Worm (Caenorhabditis elegans): ENCODE data around the gene seip-1.

seip-1 gene

DNA sequence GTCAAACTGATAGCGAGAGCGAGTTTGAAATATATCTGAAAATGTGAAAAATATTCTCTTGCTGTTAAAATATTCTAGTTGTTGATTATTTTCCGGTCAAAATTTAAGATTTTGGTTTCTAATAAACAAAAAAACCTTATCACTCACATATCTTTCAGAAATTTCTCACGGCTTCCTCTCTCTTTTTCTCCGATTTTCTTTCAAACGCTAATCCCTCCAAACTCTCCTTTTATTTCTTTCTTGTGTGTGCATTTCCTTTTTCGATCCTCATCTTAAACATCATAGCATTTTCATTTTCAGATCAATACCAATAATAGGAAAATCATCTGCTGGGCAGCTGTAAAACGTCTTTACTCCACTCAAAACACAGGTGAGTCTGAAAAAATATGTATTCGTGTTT is 49.7 kb downstream of the seip-1 start, which contains the start of gene fos-1:
TSS of gene fos-1 (plus strand) at position 301 of the 400 bp plus-strand sequence.
- TF ChIP-seq fax-1 (tag; optimal IDR thresholded peaks at IDR 0.05), result no peak
- no peak for TF ChIP-seq nhr-11 (tag; optimal IDR thresholded peaks at IDR 0.05)
- no peak for TF ChIP-seq sdc-2 (tag; optimal IDR thresholded peaks at IDR 0.05)
- no peak for TF ChIP-seq ceh-6 (GFP tag; optimal IDR thresholded peaks at IDR 0.05)
- no peak for TF ChIP-seq C08G9.2 (tag; optimal IDR thresholded peaks at IDR 0.05)
- TF ChIP-seq ceh-48 (tag; optimal IDR thresholded peaks at IDR 0.05), result no peak
- TF ChIP-seq unc-86 (tag; optimal IDR thresholded peaks at IDR 0.05), result no peak
- no peak for TF ChIP-seq odd-2 (tag; optimal IDR thresholded peaks at IDR 0.05)

Measured in whole organism, late embryonic.